Worm (Caenorhabditis elegans): ENCODE measurements around the gene gst-27.

Gene gst-27

ce11 chrII:15165681-15166235, at the start of gene gst-27:
TSS of gene gst-27 (minus strand) at chrII:15165731.
- TF ChIP-seq elt-2 (tag; optimal IDR thresholded peaks at IDR 0.05): peak; percentile 55
- TF ChIP-seq lir-3 (tag; optimal IDR thresholded peaks at IDR 0.05; ENCODE audit: poor library complexity): peak; percentile 87
- TF ChIP-seq elt-3 (tag; optimal IDR thresholded peaks at IDR 0.05): peak in 4 of 6 experiments; percentile 13 to 80 (median 60)
- peak; percentile 59 for TF ChIP-seq aly-2 (tag; optimal IDR thresholded peaks at IDR 0.05)
- TF ChIP-seq ces-1 (GFP tag; optimal IDR thresholded peaks at IDR 0.05): no peak
- TF ChIP-seq sox-4 (tag; optimal IDR thresholded peaks at IDR 0.05): peak; percentile 46
- TF ChIP-seq mab-9 (GFP tag; IDR thresholded peaks at IDR 0.05): no peak
- TF ChIP-seq efl-1 (optimal IDR thresholded peaks at IDR 0.05): peak; percentile 72 to 80
- peak; percentile 71 to 95 for TF ChIP-seq efl-1 (GFP tag; optimal IDR thresholded peaks at IDR 0.05 in 1 of 2)
- peak; percentile 91 for TF ChIP-seq nhr-90 (tag; optimal IDR thresholded peaks at IDR 0.05; ENCODE audit: poor library complexity)
- TF ChIP-seq nhr-11 (tag; optimal IDR thresholded peaks at IDR 0.05): peak; percentile 18
- peak; percentile 49 for TF ChIP-seq isw-1 (GFP tag; IDR thresholded peaks at IDR 0.05)
- peak; percentile 87 for TF ChIP-seq lin-14 (GFP tag; optimal IDR thresholded peaks at IDR 0.05)
- no peak for TF ChIP-seq unc-98 (GFP tag; IDR thresholded peaks at IDR 0.05)
- no peak for TF ChIP-seq hlh-17 (GFP tag; optimal IDR thresholded peaks at IDR 0.05; ENCODE audit: borderline replicate concordance)
- TF ChIP-seq egl-27 (tag; optimal IDR thresholded peaks at IDR 0.05): peak; percentile 5 to 49
- TF ChIP-seq mdl-1 (tag; optimal IDR thresholded peaks at IDR 0.05): peak in 1 of 2 experiments; percentile 81
- peak; percentile 53 for TF ChIP-seq ceh-88 (GFP tag; IDR thresholded peaks at IDR 0.05)
- TF ChIP-seq C16A3.4 (tag; optimal IDR thresholded peaks at IDR 0.05): peak; percentile 92
- TF ChIP-seq zip-4 (GFP tag; optimal IDR thresholded peaks at IDR 0.05): peak; percentile 37
- TF ChIP-seq fkh-10 (GFP tag; optimal IDR thresholded peaks at IDR 0.05): peak; percentile 4
- peak; percentile 65 for TF ChIP-seq irx-1 (tag; optimal IDR thresholded peaks at IDR 0.05)
- no peak for TF ChIP-seq aha-1 (tag; optimal IDR thresholded peaks at IDR 0.05)
- TF ChIP-seq blmp-1 (tag; optimal IDR thresholded peaks at IDR 0.05): peak; percentile 24
- peak; percentile 14 for TF ChIP-seq ama-1 (optimal IDR thresholded peaks at IDR 0.05)
- TF ChIP-seq pqm-1 (tag; optimal IDR thresholded peaks at IDR 0.05): no peak
- no peak for TF ChIP-seq nhr-12 (tag; optimal IDR thresholded peaks at IDR 0.05)
- TF ChIP-seq xbp-1 (tag; optimal IDR thresholded peaks at IDR 0.05): peak; percentile 70
- peak; percentile 73 for TF ChIP-seq nhr-76 (tag; optimal IDR thresholded peaks at IDR 0.05)
- no peak for TF ChIP-seq ets-5 (GFP tag; IDR thresholded peaks at IDR 0.05)
- TF ChIP-seq skn-1 (tag; optimal IDR thresholded peaks at IDR 0.05): peak; percentile 84
- TF ChIP-seq nhr-85 (tag): peak; percentile 67
- TF ChIP-seq pag-3 (tag; optimal IDR thresholded peaks at IDR 0.05; ENCODE audit: borderline replicate concordance, insufficient read depth): no peak
- TF ChIP-seq fkh-4 (tag; optimal IDR thresholded peaks at IDR 0.05; ENCODE audit: borderline replicate concordance): no peak
- no peak for TF ChIP-seq zag-1 (tag; optimal IDR thresholded peaks at IDR 0.05)
- no peak for TF ChIP-seq nhr-28 (tag; optimal IDR thresholded peaks at IDR 0.05)
- TF ChIP-seq snu-23 (GFP tag; optimal IDR thresholded peaks at IDR 0.05): peak; percentile 93
- peak; percentile 93 for TF ChIP-seq nhr-77 (tag; optimal IDR thresholded peaks at IDR 0.05)
- TF ChIP-seq fkh-8 (tag; optimal IDR thresholded peaks at IDR 0.05): peak; percentile 70
- TF ChIP-seq unc-86 (tag; optimal IDR thresholded peaks at IDR 0.05): peak; percentile 49
- no peak for TF ChIP-seq nhr-237 (tag; optimal IDR thresholded peaks at IDR 0.05)
- no peak for TF ChIP-seq lin-15B (tag; optimal IDR thresholded peaks at IDR 0.05)
- TF ChIP-seq mep-1 (tag; optimal IDR thresholded peaks at IDR 0.05): peak; percentile 92
- TF ChIP-seq ceh-90 (tag; optimal IDR thresholded peaks at IDR 0.05): peak; percentile 42
- peak; percentile 80 to 90 for TF ChIP-seq lin-35 (GFP tag; optimal IDR thresholded peaks at IDR 0.05)
- TF ChIP-seq unc-30 (tag; optimal IDR thresholded peaks at IDR 0.05): no peak
- peak; percentile 45 for TF ChIP-seq ztf-4 (tag; optimal IDR thresholded peaks at IDR 0.05)
- TF ChIP-seq vab-15 (tag; optimal IDR thresholded peaks at IDR 0.05): no peak
- no peak for TF ChIP-seq tlp-1 (tag; optimal IDR thresholded peaks at IDR 0.05)
- TF ChIP-seq nhr-47 (tag; optimal IDR thresholded peaks at IDR 0.05): peak; percentile 90
- peak; percentile 76 for TF ChIP-seq tbx-2 (tag; optimal IDR thresholded peaks at IDR 0.05)
- peak; percentile 89 for TF ChIP-seq nhr-20 (tag; optimal IDR thresholded peaks at IDR 0.05)
- peak; percentile 60 for TF ChIP-seq jun-1 (tag; optimal IDR thresholded peaks at IDR 0.05)
- TF ChIP-seq nhr-19 (GFP tag; conservative IDR thresholded peaks at IDR 0.05): peak; percentile 81
